Worm (Caenorhabditis elegans) whole organism, L3 larva: Measurements from ENCODE around the gene F10D2.8.

Experiments
- R02D3.7 ChIP-seq: fragments of 150-350 bp; optimal IDR thresholded peaks from 2 replicates; lab custom pipeline; 2014; ENCODE audit warnings: missing biosample characterization, missing genetic modification characterization
- ZK546.5 ChIP-seq: sonication (generic microtip); optimal IDR thresholded peaks from 2 replicates; lab custom pipeline; 2017; ENCODE audit warnings: missing biosample characterization, missing genetic modification characterization
- aly-2 ChIP-seq: fragments of 150-350 bp; optimal IDR thresholded peaks from 2 replicates; lab custom pipeline; 2014; ENCODE audit warnings: missing biosample characterization, missing genetic modification characterization
- ama-1 ChIP-seq: fragments of 150-350 bp; optimal IDR thresholded peaks from 2 replicates; lab custom pipeline; 2018
- ceh-16 ChIP-seq: sonication (generic microtip); optimal IDR thresholded peaks from 2 replicates; lab custom pipeline; 2017; ENCODE audit warnings: missing biosample characterization, missing genetic modification characterization
- ceh-28 ChIP-seq: fragments of 150-350 bp; optimal IDR thresholded peaks from 2 replicates; lab custom pipeline; 2014; ENCODE audit warnings: missing biosample characterization, missing genetic modification reagents, missing genetic modification characterization
- ceh-82 ChIP-seq: fragments of 150-350 bp; optimal IDR thresholded peaks from 2 replicates; lab custom pipeline; 2014; ENCODE audit warnings: missing biosample characterization, missing genetic modification characterization
- ceh-9 ChIP-seq: sonication (generic microtip); optimal IDR thresholded peaks from 2 replicates; lab custom pipeline; 2018; ENCODE audit warnings: missing biosample characterization, missing genetic modification characterization
- daf-12 ChIP-seq: fragments of 150-350 bp; optimal IDR thresholded peaks from 2 replicates; lab custom pipeline; 2014; ENCODE audit warnings: missing biosample characterization, missing genetic modification reagents, missing genetic modification characterization
- egl-27 ChIP-seq: sonication (generic microtip); optimal IDR thresholded peaks from 4 replicates; lab custom pipeline; 2017; ENCODE audit warnings: missing biosample characterization, missing genetic modification reagents, missing genetic modification characterization
- egl-5 ChIP-seq: fragments of 150-350 bp; optimal IDR thresholded peaks from 2 replicates; lab custom pipeline; 2017; ENCODE audit warnings: missing biosample characterization, missing genetic modification reagents, missing genetic modification characterization, inconsistent platforms
- elt-1 ChIP-seq: fragments of 150-350 bp; optimal IDR thresholded peaks from 2 replicates; lab custom pipeline; 2014; ENCODE audit warnings: missing biosample characterization, missing genetic modification characterization
- elt-2 ChIP-seq: sonication (generic microtip); optimal IDR thresholded peaks from 2 replicates; lab custom pipeline; 2016; ENCODE audit warnings: missing genetic modification reagents, mild to moderate bottlenecking, missing genetic modification characterization, missing compliant biosample characterization
- elt-3 ChIP-seq, 3 experiments: fragments of 150-350 bp in 1 of 3; sonication (generic microtip) in 2 of 3; optimal IDR thresholded peaks; 2 replicates in 2 of 3; 4 replicates in 1 of 3; lab custom pipeline; 2014 to 2017; ENCODE audit warnings: missing biosample characterization in 3 of 3, missing genetic modification characterization in 3 of 3
- eor-1 ChIP-seq, 2 experiments: fragments of 150-350 bp; optimal IDR thresholded peaks; 2 replicates each; lab custom pipeline; 2014 to 2018; ENCODE audit warnings: missing biosample characterization in 2 of 2, missing genetic modification characterization in 2 of 2
- fkh-10 ChIP-seq: sonication (generic microtip); optimal IDR thresholded peaks from 2 replicates; lab custom pipeline; 2017; ENCODE audit warnings: missing biosample characterization, missing genetic modification reagents, missing genetic modification characterization
- fos-1 ChIP-seq: fragments of 150-350 bp; optimal IDR thresholded peaks from 2 replicates; lab custom pipeline; 2014; ENCODE audit warnings: missing biosample characterization, missing genetic modification characterization
- hmg-11 ChIP-seq: sonication (generic microtip); optimal IDR thresholded peaks from 2 replicates; lab custom pipeline; 2016; ENCODE audit warnings: missing genetic modification characterization, missing compliant biosample characterization
- jun-1 ChIP-seq: fragments of 150-350 bp; optimal IDR thresholded peaks from 2 replicates; lab custom pipeline; 2014; ENCODE audit warnings: missing biosample characterization, missing genetic modification reagents, missing genetic modification characterization
- lin-15B ChIP-seq: fragments of 150-350 bp; optimal IDR thresholded peaks from 2 replicates; lab custom pipeline; 2014; ENCODE audit warnings: missing biosample characterization, missing genetic modification characterization
- lin-39 ChIP-seq: fragments of 150-350 bp; optimal IDR thresholded peaks from 2 replicates; lab custom pipeline; 2018; ENCODE audit warnings: missing biosample characterization, missing genetic modification reagents, missing genetic modification characterization
- lsy-12 ChIP-seq: sonication (generic microtip); optimal IDR thresholded peaks from 2 replicates; lab custom pipeline; 2016; ENCODE audit warnings: mild to moderate bottlenecking, missing genetic modification characterization, missing compliant biosample characterization
- mdl-1 ChIP-seq: fragments of 150-350 bp; optimal IDR thresholded peaks from 2 replicates; lab custom pipeline; 2014; ENCODE audit warnings: missing biosample characterization, missing genetic modification characterization
- mml-1 ChIP-seq: fragments of 150-350 bp; sonication (generic microtip); optimal IDR thresholded peaks from 3 replicates; lab custom pipeline; 2014; ENCODE audit warnings: missing biosample characterization, missing genetic modification characterization
- nfya-1 ChIP-seq: sonication (generic microtip); optimal IDR thresholded peaks from 2 replicates; lab custom pipeline; 2017; ENCODE audit warnings: missing genetic modification characterization, mild to moderate bottlenecking, missing compliant biosample characterization, antibody characterized with exemption, moderate library complexity; ENCODE audit not compliant: insufficient read depth
- nhr-11 ChIP-seq: fragments of 150-350 bp; optimal IDR thresholded peaks from 2 replicates; lab custom pipeline; 2014; ENCODE audit warnings: missing biosample characterization, missing genetic modification characterization
- nhr-12 ChIP-seq: fragments of 150-350 bp; optimal IDR thresholded peaks from 2 replicates; lab custom pipeline; 2014; ENCODE audit warnings: missing biosample characterization, missing genetic modification characterization
- nhr-23 ChIP-seq: fragments of 150-350 bp; optimal IDR thresholded peaks from 2 replicates; lab custom pipeline; 2014; ENCODE audit warnings: missing biosample characterization, missing genetic modification reagents, missing genetic modification characterization
- nhr-237 ChIP-seq: fragments of 150-350 bp; optimal IDR thresholded peaks from 2 replicates; lab custom pipeline; 2014; ENCODE audit warnings: missing biosample characterization, missing genetic modification characterization
- nhr-25 ChIP-seq: sonication (generic microtip); optimal IDR thresholded peaks from 2 replicates; lab custom pipeline; 2017; ENCODE audit warnings: missing biosample characterization, missing genetic modification characterization
- nhr-28 ChIP-seq: fragments of 150-350 bp; optimal IDR thresholded peaks from 2 replicates; lab custom pipeline; 2014; ENCODE audit warnings: missing biosample characterization, missing genetic modification characterization
- nhr-67 ChIP-seq: fragments of 150-350 bp; optimal IDR thresholded peaks from 2 replicates; lab custom pipeline; 2014; ENCODE audit warnings: missing biosample characterization, missing genetic modification characterization
- nhr-76 ChIP-seq: fragments of 150-350 bp; sonication (generic microtip); optimal IDR thresholded peaks from 5 replicates; lab custom pipeline; 2014; ENCODE audit warnings: missing biosample characterization, missing genetic modification characterization
- nhr-77 ChIP-seq: fragments of 150-350 bp; optimal IDR thresholded peaks from 2 replicates; lab custom pipeline; 2014; ENCODE audit warnings: missing biosample characterization, missing genetic modification characterization
- pha-4 ChIP-seq: fragments of 150-350 bp; optimal IDR thresholded peaks from 2 replicates; lab custom pipeline; 2014; ENCODE audit warnings: missing biosample characterization, missing genetic modification reagents, missing genetic modification characterization
- pqm-1 ChIP-seq: fragments of 150-350 bp; optimal IDR thresholded peaks from 2 replicates; lab custom pipeline; 2017; ENCODE audit warnings: missing biosample characterization, missing genetic modification characterization, inconsistent platforms
- sea-2 ChIP-seq: fragments of 150-350 bp; sonication (generic microtip); optimal IDR thresholded peaks from 4 replicates; lab custom pipeline; 2014; ENCODE audit warnings: missing biosample characterization, missing genetic modification reagents, missing genetic modification characterization
- skn-1 ChIP-seq: fragments of 150-350 bp; optimal IDR thresholded peaks from 2 replicates; lab custom pipeline; 2014; ENCODE audit warnings: missing biosample characterization, missing genetic modification characterization
- snpc-4 ChIP-seq: fragments of 150-350 bp; optimal IDR thresholded peaks from 2 replicates; lab custom pipeline; 2014; ENCODE audit warnings: missing biosample characterization, missing genetic modification characterization
- unc-39 ChIP-seq: sonication (generic microtip); optimal IDR thresholded peaks from 4 replicates; lab custom pipeline; 2017; ENCODE audit warnings: missing biosample characterization, missing genetic modification characterization
- zag-1 ChIP-seq: fragments of 150-350 bp; optimal IDR thresholded peaks from 2 replicates; lab custom pipeline; 2014; ENCODE audit warnings: missing biosample characterization, missing genetic modification characterization
- ztf-4 ChIP-seq: fragments of 150-350 bp; optimal IDR thresholded peaks from 2 replicates; lab custom pipeline; 2014; ENCODE audit warnings: missing biosample characterization, missing genetic modification characterization

Gene F10D2.8

ce11 chrV:7150570-7150969, at the start of gene F10D2.8:
Gene F10D2.8, minus strand, starts transcription at chrV:7150714.
- TF ChIP-seq skn-1 (tag; lab: Kevin White, UChicago) = no peak
- no peak for TF ChIP-seq nhr-25 (tag; lab: Kevin White, UChicago)
- no peak for TF ChIP-seq elt-3 (tag; optimal IDR thresholded peaks at IDR 0.05; lab: Kevin White, UChicago)
- no peak for TF ChIP-seq egl-27 (tag; lab: Kevin White, UChicago)
- peak; percentile 89 for TF ChIP-seq elt-2 (tag; lab: Kevin White, UChicago)
- no peak for TF ChIP-seq lin-15B (tag; lab: Kevin White, UChicago)
- no peak for TF ChIP-seq aly-2 (tag; lab: Kevin White, UChicago)
- TF ChIP-seq fos-1 = no peak
- TF ChIP-seq sea-2 (GFP tag; lab: Kevin White, UChicago) = no peak
- peak; percentile 21 for TF ChIP-seq jun-1 (tag; lab: Kevin White, UChicago)
- peak; percentile 95 for TF ChIP-seq pqm-1 (tag; lab: Kevin White, UChicago)
- no peak for TF ChIP-seq snpc-4 (tag; lab: Kevin White, UChicago)
- no peak for TF ChIP-seq nfya-1
- no peak for TF ChIP-seq ZK546.5 (tag; lab: Kevin White, UChicago)
- peak; percentile 35 for TF ChIP-seq pha-4 (tag; lab: Kevin White, UChicago)
- TF ChIP-seq mdl-1 = no peak
- no peak for TF ChIP-seq nhr-12
- no peak for TF ChIP-seq nhr-77
- TF ChIP-seq eor-1 (tag; optimal IDR thresholded peaks at IDR 0.05; lab: Kevin White, UChicago) = no peak
- no peak for TF ChIP-seq ceh-28 (tag; lab: Kevin White, UChicago)
- no peak for TF ChIP-seq elt-1 (tag; lab: Kevin White, UChicago)

ce11 chrV:7199932-7200331, 49.4 kb upstream of the F10D2.8 start, which contains the start of gene F09G2.1:
Gene F09G2.1, plus strand, starts transcription at chrV:7200232.
- no peak for TF ChIP-seq ceh-28 (tag; lab: Kevin White, UChicago)
- no peak for TF ChIP-seq elt-2 (tag; lab: Kevin White, UChicago)
- no peak for TF ChIP-seq fkh-10 (GFP tag; lab: Kevin White, UChicago)
- no peak for TF ChIP-seq unc-39 (tag; lab: Kevin White, UChicago)
- no peak for TF ChIP-seq nhr-12
- no peak for TF ChIP-seq nhr-23 (tag; lab: Kevin White, UChicago)
- no peak for TF ChIP-seq eor-1 (tag; optimal IDR thresholded peaks at IDR 0.05; lab: Kevin White, UChicago)
- no peak for TF ChIP-seq ceh-82 (tag; lab: Kevin White, UChicago)
- no peak for TF ChIP-seq jun-1 (tag; lab: Kevin White, UChicago)
- TF ChIP-seq nhr-77 = no peak
- no peak for TF ChIP-seq egl-5

- TF ChIP-seq ZK546.5 (tag; lab: Kevin White, UChicago) = no peak
- TF ChIP-seq pqm-1 (tag; lab: Kevin White, UChicago) = no peak
- no peak for TF ChIP-seq unc-39 (tag; lab: Kevin White, UChicago)
- no peak for TF ChIP-seq fos-1
- TF ChIP-seq ama-1 = no peak
- TF ChIP-seq zag-1 = no peak
- no peak for TF ChIP-seq ceh-82 (tag; lab: Kevin White, UChicago)
- no peak for TF ChIP-seq nhr-28 (tag; lab: Kevin White, UChicago)
- TF ChIP-seq fkh-10 (GFP tag; lab: Kevin White, UChicago) = no peak
- TF ChIP-seq nhr-23 (tag; lab: Kevin White, UChicago) = no peak
- TF ChIP-seq ceh-9 (tag; lab: Kevin White, UChicago) = no peak
- TF ChIP-seq ceh-16 (tag; lab: Kevin White, UChicago) = no peak
- TF ChIP-seq R02D3.7 (tag; lab: Kevin White, UChicago) = no peak
- TF ChIP-seq ceh-28 (tag; lab: Kevin White, UChicago) = no peak
- no peak for TF ChIP-seq daf-12 (tag; lab: Kevin White, UChicago)
- TF ChIP-seq skn-1 (tag; lab: Kevin White, UChicago) = no peak
- TF ChIP-seq jun-1 (tag; lab: Kevin White, UChicago) = no peak
Observed at ce11 chrV:7199077-7199476, 48.6 kb upstream of the F10D2.8 start.

DNA sequence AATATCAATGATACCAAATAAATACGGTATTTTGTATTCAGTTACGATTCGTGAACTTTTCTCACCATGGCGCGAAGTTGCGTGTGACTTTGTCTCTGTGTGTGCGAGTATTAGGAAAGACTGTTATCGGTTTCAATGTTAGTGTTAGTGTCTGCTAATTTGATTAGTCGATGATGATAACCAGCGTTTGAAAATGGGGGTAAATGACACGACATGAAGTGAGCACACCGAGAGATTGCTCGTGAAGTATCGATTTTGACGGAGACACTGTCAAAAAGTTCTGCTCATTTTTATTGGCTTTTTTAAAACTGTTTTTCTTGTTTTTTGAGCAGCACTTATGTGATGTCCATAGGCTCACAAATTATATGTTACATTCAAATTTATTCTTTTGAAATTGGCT, 47.9 kb upstream of the F10D2.8 start:
- TF ChIP-seq egl-27 (tag; lab: Kevin White, UChicago) (no peak), elt-1 (tag; lab: Kevin White, UChicago) (no peak), ama-1 (peak; percentile 91), nhr-23 (tag; lab: Kevin White, UChicago) (peak; percentile 5), nhr-67 (tag; lab: Kevin White, UChicago) (no peak), lin-39 (tag; lab: Kevin White, UChicago) (no peak), daf-12 (tag; lab: Kevin White, UChicago) (no peak), ceh-82 (tag; lab: Kevin White, UChicago) (no peak), nhr-237 (tag; lab: Kevin White, UChicago) (no peak), aly-2 (tag; lab: Kevin White, UChicago) (peak; percentile 4), mml-1 (no peak), jun-1 (tag; lab: Kevin White, UChicago) (peak; percentile 24), ZK546.5 (tag; lab: Kevin White, UChicago) (no peak), ceh-16 (tag; lab: Kevin White, UChicago) (no peak), sea-2 (GFP tag; lab: Kevin White, UChicago) (no peak), unc-39 (tag; lab: Kevin White, UChicago) (no peak), ceh-28 (tag; lab: Kevin White, UChicago) (no peak), R02D3.7 (tag; lab: Kevin White, UChicago) (no peak), lin-15B (tag; lab: Kevin White, UChicago) (no peak), ztf-4 (tag; lab: Kevin White, UChicago) (no peak), nhr-12 (no peak), hmg-11 (tag; lab: Kevin White, UChicago) (no peak), elt-3 (tag; optimal IDR thresholded peaks at IDR 0.05; lab: Kevin White, UChicago) (no peak), pha-4 (tag; lab: Kevin White, UChicago) (peak; percentile 52), egl-5 (no peak), nhr-11 (tag; lab: Kevin White, UChicago) (no peak), lsy-12 (no peak), zag-1 (no peak), nhr-25 (tag; lab: Kevin White, UChicago) (no peak), nhr-77 (no peak), nhr-28 (tag; lab: Kevin White, UChicago) (no peak), snpc-4 (tag; lab: Kevin White, UChicago) (no peak), fos-1 (no peak), nhr-76 (tag; lab: Kevin White, UChicago) (no peak), ceh-9 (tag; lab: Kevin White, UChicago) (no peak)
